Fruit fly (Drosophila melanogaster) whole organism, embryonic: Measurements from ENCODE around the gene CG3632.

Experiments used
- Atf6 ChIP-seq: fragments of 200-800 bp; sonication (Bioruptor generic); IDR thresholded peaks from 2 replicates; pipeline ENCODE4 v1.3.6; 2022; ENCODE audit warnings: missing biosample characterization, missing genetic modification characterization
- CG10366 ChIP-seq: fragments of 200-800 bp; sonication (Bioruptor generic); IDR thresholded peaks from 2 replicates; pipeline ENCODE4 v1.3.6; 2022; ENCODE audit warnings: missing biosample characterization, missing genetic modification characterization
- CG12659 ChIP-seq: fragments of 200-800 bp; sonication (Bioruptor generic); optimal IDR thresholded peaks from 3 replicates; lab custom pipeline; 2017; ENCODE audit warnings: mild to moderate bottlenecking, missing biosample characterization, missing genetic modification reagents, missing genetic modification characterization
- CG12942 ChIP-seq: fragments of 200-800 bp; sonication (Bioruptor generic); optimal IDR thresholded peaks from 3 replicates; lab custom pipeline; 2016; ENCODE audit warnings: missing biosample characterization, missing genetic modification characterization
- CG13287 ChIP-seq: fragments of 200-800 bp; sonication (Bioruptor generic); IDR thresholded peaks from 2 replicates; pipeline ENCODE4 v1.3.6; 2022; ENCODE audit warnings: missing biosample characterization, missing genetic modification characterization; ENCODE audit not compliant: partially characterized antibody
- CG13624 ChIP-seq: fragments of 200-800 bp; sonication (Bioruptor generic); optimal IDR thresholded peaks from 2 replicates; lab custom pipeline; 2016; ENCODE audit warnings: missing biosample characterization, missing genetic modification characterization
- CG14710 ChIP-seq: fragments of 200-800 bp; sonication (Bioruptor generic); optimal IDR thresholded peaks from 3 replicates; lab custom pipeline; 2019; ENCODE audit warnings: missing biosample characterization, mild to moderate bottlenecking, missing genetic modification characterization, moderate library complexity
- CG14860 ChIP-seq: fragments of 200-800 bp; sonication (Bioruptor generic); IDR thresholded peaks from 3 replicates; pipeline ENCODE4 v1.3.6; 2022; ENCODE audit warnings: missing biosample characterization, missing genetic modification characterization; ENCODE audit not compliant: partially characterized antibody
- CG1602 ChIP-seq: fragments of 200-800 bp; sonication (Bioruptor generic); optimal IDR thresholded peaks from 3 replicates; lab custom pipeline; 2016; ENCODE audit warnings: missing biosample characterization, missing genetic modification characterization
- CG16815 ChIP-seq: fragments of 200-800 bp; sonication (Bioruptor generic); optimal IDR thresholded peaks from 3 replicates; lab custom pipeline; 2017; ENCODE audit warnings: missing biosample characterization, mild to moderate bottlenecking, missing genetic modification characterization
- CG1792 ChIP-seq: fragments of 200-800 bp; sonication (Bioruptor generic); optimal IDR thresholded peaks from 2 replicates; lab custom pipeline; 2016; ENCODE audit warnings: missing biosample characterization, missing genetic modification characterization
- CG30020 ChIP-seq: fragments of 200-800 bp; optimal IDR thresholded peaks from 2 replicates; lab custom pipeline; 2019; ENCODE audit warnings: missing biosample characterization, mild to moderate bottlenecking, missing genetic modification characterization, moderate library complexity
- CG32532 ChIP-seq: fragments of 200-800 bp; sonication (Bioruptor generic); IDR thresholded peaks from 2 replicates; pipeline ENCODE4 v1.3.6; 2022; ENCODE audit warnings: missing biosample characterization, missing genetic modification characterization
- CG33213 ChIP-seq: fragments of 200-800 bp; sonication (Bioruptor generic); optimal IDR thresholded peaks from 3 replicates; lab custom pipeline; 2016; ENCODE audit warnings: missing biosample characterization, missing genetic modification characterization
- CG4424 ChIP-seq: fragments of 200-800 bp; sonication (Bioruptor generic); optimal IDR thresholded peaks from 3 replicates; lab custom pipeline; 2016; ENCODE audit warnings: missing biosample characterization, missing genetic modification characterization
- CG7556 ChIP-seq: fragments of 200-800 bp; sonication (Bioruptor generic); optimal IDR thresholded peaks from 2 replicates; lab custom pipeline; 2017; ENCODE audit warnings: missing biosample characterization, mild to moderate bottlenecking, missing genetic modification characterization
- CG8924 ChIP-seq: fragments of 200-800 bp; optimal IDR thresholded peaks from 3 replicates; lab custom pipeline; 2019; ENCODE audit warnings: missing biosample characterization, mild to moderate bottlenecking, missing genetic modification characterization, moderate library complexity
- Dip2 ChIP-seq: fragments of 200-800 bp; sonication (Bioruptor generic); IDR thresholded peaks from 2 replicates; pipeline ENCODE4 v1.3.6; 2022; ENCODE audit warnings: missing biosample characterization, missing genetic modification characterization
- Elba2 ChIP-seq: fragments of 200-800 bp; sonication (Bioruptor generic); optimal IDR thresholded peaks from 3 replicates; lab custom pipeline; 2016; ENCODE audit warnings: missing biosample characterization, missing genetic modification characterization
- Ets97D ChIP-seq: fragments of 200-800 bp; sonication (Bioruptor generic); optimal IDR thresholded peaks from 3 replicates; lab custom pipeline; 2016; ENCODE audit warnings: missing biosample characterization, missing genetic modification characterization
- Fer2 ChIP-seq: fragments of 200-800 bp; sonication (Bioruptor generic); optimal IDR thresholded peaks from 2 replicates; lab custom pipeline; 2018; ENCODE audit warnings: missing biosample characterization, mild to moderate bottlenecking, missing genetic modification characterization, moderate library complexity
- HLH4C ChIP-seq: fragments of 200-800 bp; sonication (Bioruptor generic); IDR thresholded peaks from 3 replicates; pipeline ENCODE4 v1.3.6; 2022; ENCODE audit warnings: missing biosample characterization, missing genetic modification characterization; ENCODE audit not compliant: partially characterized antibody
- Hr3 ChIP-seq: fragments of 200-800 bp; sonication (Bioruptor generic); optimal IDR thresholded peaks from 3 replicates; lab custom pipeline; 2016; ENCODE audit warnings: missing biosample characterization, missing genetic modification characterization
- Mes4 ChIP-seq: fragments of 200-800 bp; sonication (Bioruptor generic); optimal IDR thresholded peaks from 2 replicates; lab custom pipeline; 2016; ENCODE audit warnings: missing biosample characterization, missing genetic modification characterization
- Side ChIP-seq: fragments of 200-800 bp; sonication (Bioruptor generic); optimal IDR thresholded peaks from 2 replicates; lab custom pipeline; 2016; ENCODE audit warnings: missing biosample characterization, missing genetic modification characterization
- Sin3A ChIP-seq: fragments of >200 bp; optimal IDR thresholded peaks from 2 replicates; lab custom pipeline; 2018
- Xrp1 ChIP-seq: fragments of 200-800 bp; sonication (Bioruptor generic); IDR thresholded peaks from 2 replicates; pipeline ENCODE4 v1.3.6; 2022; ENCODE audit warnings: missing biosample characterization, missing genetic modification characterization
- amos ChIP-seq: fragments of 200-800 bp; sonication (Bioruptor generic); IDR thresholded peaks from 2 replicates; pipeline ENCODE4 v1.3.6; 2022; ENCODE audit warnings: missing biosample characterization, missing genetic modification characterization; ENCODE audit not compliant: partially characterized antibody
- aop ChIP-seq: fragments of 200-800 bp; sonication (Bioruptor generic); IDR thresholded peaks from 2 replicates; pipeline ENCODE4 v1.3.6; 2022; ENCODE audit warnings: missing biosample characterization, missing genetic modification characterization
- bbx ChIP-seq: fragments of 200-800 bp; sonication (Bioruptor generic); IDR thresholded peaks from 2 replicates; pipeline ENCODE4 v1.3.6; 2022; ENCODE audit warnings: missing biosample characterization, missing genetic modification characterization; ENCODE audit not compliant: partially characterized antibody
- caup ChIP-seq: fragments of 200-800 bp; sonication (Bioruptor generic); optimal IDR thresholded peaks from 3 replicates; lab custom pipeline; 2017; ENCODE audit warnings: missing biosample characterization, mild to moderate bottlenecking, missing genetic modification characterization, moderate library complexity; ENCODE audit not compliant: severe bottlenecking
- chn ChIP-seq: fragments of 200-800 bp; sonication (Bioruptor generic); optimal IDR thresholded peaks from 2 replicates; lab custom pipeline; 2016; ENCODE audit warnings: missing biosample characterization, missing genetic modification characterization
- crol ChIP-seq: fragments of 200-800 bp; sonication (Bioruptor generic); IDR thresholded peaks from 2 replicates; pipeline ENCODE4 v1.3.6; 2022; ENCODE audit warnings: missing biosample characterization, missing genetic modification characterization
- crp ChIP-seq, 2 experiments: fragments of 200-800 bp; sonication (Bioruptor generic); optimal IDR thresholded peaks; 2 replicates in 1 of 2; 3 replicates in 1 of 2; lab custom pipeline; 2017; ENCODE audit warnings: missing biosample characterization in 2 of 2, missing genetic modification characterization in 2 of 2, mild to moderate bottlenecking in 1 of 2, moderate library complexity in 1 of 2
- dpn ChIP-seq, 2 experiments: fragments of 200-800 bp; sonication (Bioruptor generic); optimal IDR thresholded peaks; 3 replicates each; lab custom pipeline; 2016; ENCODE audit warnings: missing biosample characterization in 2 of 2, missing genetic modification characterization in 2 of 2
- fd3F ChIP-seq: fragments of 200-800 bp; sonication (Bioruptor generic); optimal IDR thresholded peaks from 2 replicates; lab custom pipeline; 2018; ENCODE audit warnings: missing biosample characterization, mild to moderate bottlenecking, missing genetic modification characterization, moderate library complexity
- gt ChIP-seq: fragments of 200-800 bp; sonication (Bioruptor generic); IDR thresholded peaks from 2 replicates; pipeline ENCODE4 v1.3.6; 2022; ENCODE audit warnings: missing biosample characterization, missing genetic modification characterization
- hbn ChIP-seq: fragments of 200-800 bp; sonication (Bioruptor generic); IDR thresholded peaks from 2 replicates; pipeline ENCODE4 v1.3.6; 2022; ENCODE audit warnings: missing biosample characterization, missing genetic modification characterization; ENCODE audit not compliant: partially characterized antibody
- jigr1 ChIP-seq: fragments of 200-800 bp; sonication (Bioruptor generic); IDR thresholded peaks from 3 replicates; pipeline ENCODE4 v1.3.6; 2022; ENCODE audit warnings: missing biosample characterization, missing genetic modification characterization
- kah ChIP-seq: fragments of 200-800 bp; sonication (Bioruptor generic); optimal IDR thresholded peaks from 2 replicates; lab custom pipeline; 2018; ENCODE audit warnings: missing biosample characterization, mild to moderate bottlenecking, missing genetic modification characterization
- ken ChIP-seq: fragments of 200-800 bp; sonication (Bioruptor generic); IDR thresholded peaks from 3 replicates; pipeline ENCODE4 v1.3.6; 2022; ENCODE audit warnings: missing biosample characterization, missing genetic modification characterization
- lab ChIP-seq: fragments of 200-800 bp; sonication (Bioruptor generic); optimal IDR thresholded peaks from 3 replicates; lab custom pipeline; 2017; ENCODE audit warnings: missing biosample characterization, missing genetic modification characterization, mild to moderate bottlenecking, moderate library complexity, missing genetic modification reagents
- org-1 ChIP-seq: fragments of 200-800 bp; sonication (Bioruptor generic); optimal IDR thresholded peaks from 2 replicates; lab custom pipeline; 2017; ENCODE audit warnings: missing biosample characterization, missing genetic modification characterization
- otp ChIP-seq: fragments of 200-800 bp; sonication (Bioruptor generic); IDR thresholded peaks from 3 replicates; pipeline ENCODE4, ENCODE4 v1.3.6; 2022; ENCODE audit warnings: missing biosample characterization, missing genetic modification characterization
- rib ChIP-seq: fragments of 200-800 bp; sonication (Bioruptor generic); IDR thresholded peaks from 2 replicates; pipeline ENCODE4 v1.3.6; 2022; ENCODE audit warnings: missing biosample characterization, missing genetic modification characterization
- sd ChIP-seq: fragments of 200-800 bp; sonication (Bioruptor generic); optimal IDR thresholded peaks from 3 replicates; lab custom pipeline; 2018; ENCODE audit warnings: missing biosample characterization, mild to moderate bottlenecking, missing genetic modification characterization, moderate library complexity
- stwl ChIP-seq: fragments of 200-800 bp; sonication (Bioruptor generic); optimal IDR thresholded peaks from 3 replicates; lab custom pipeline; 2018; ENCODE audit warnings: missing biosample characterization, mild to moderate bottlenecking, missing genetic modification characterization, moderate library complexity
- tin ChIP-seq: fragments of 200-800 bp; sonication (Bioruptor generic); optimal IDR thresholded peaks from 3 replicates; lab custom pipeline; 2016; ENCODE audit warnings: missing biosample characterization, missing genetic modification characterization
- unc-4 ChIP-seq: fragments of 200-800 bp; sonication (Bioruptor generic); IDR thresholded peaks from 2 replicates; pipeline ENCODE4 v1.3.6; 2022; ENCODE audit warnings: missing biosample characterization, missing genetic modification characterization; ENCODE audit not compliant: partially characterized antibody

The CG3632 gene

DNA sequence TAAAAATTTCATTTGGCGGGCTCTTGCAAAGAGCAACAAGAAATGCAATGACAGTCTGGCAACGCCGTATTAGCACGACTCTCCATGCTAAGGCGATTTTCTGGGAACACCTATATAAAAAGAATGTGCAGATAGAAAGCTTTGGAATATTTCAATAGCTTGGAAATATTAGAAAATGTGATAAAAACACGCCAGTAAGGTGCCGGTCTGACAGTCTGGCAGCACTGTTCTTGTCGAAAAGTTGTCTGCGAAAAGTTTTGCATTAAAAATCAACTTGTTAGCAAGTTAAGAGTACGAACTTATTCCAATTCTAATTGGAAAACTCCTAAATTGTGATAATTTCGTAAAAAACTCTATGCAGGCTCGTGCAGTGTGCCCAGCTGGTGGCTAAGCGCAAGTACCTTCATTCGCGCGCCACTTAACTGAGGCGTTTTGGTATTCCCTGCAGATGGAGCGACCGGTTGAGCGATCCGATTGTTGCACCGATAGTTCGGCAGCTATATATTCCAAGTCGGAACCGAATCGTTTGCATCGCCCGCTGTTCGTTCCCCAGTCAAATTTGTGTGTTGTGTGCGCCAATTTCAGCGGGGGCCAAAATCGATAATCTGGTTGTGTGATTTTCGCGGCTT lies 18.5 kb upstream of the CG3632 start, which contains the start of gene eas (continued):
- TF ChIP-seq CG13624 (GFP tag; lab: Kevin White, UChicago) (peak; percentile 23), chn (peak; percentile 27), dpn (GFP tag; optimal IDR thresholded peaks at IDR 0.05; lab: Kevin White, UChicago) (peak in 1 of 2 experiments; percentile 37), CG1792 (GFP tag; lab: Kevin White, UChicago) (no peak), unc-4 (GFP tag; lab: Robert Waterston, UW) (peak; percentile 75), Ets97D (peak; percentile 56), crol (GFP tag; lab: Robert Waterston, UW) (no peak), CG10366 (0 out of 2 replicates have a peak, but pooled peaks have one; percentile 7), CG30020 (tag; lab: Kevin White, UChicago) (peak; percentile 11), lab (GFP tag; lab: Kevin White, UChicago) (peak; percentile 29), HLH4C (peak; percentile 65; the same call in 2 of the 3 replicates), CG32532 (peak; percentile 11; the same call in 1 of the 2 replicates), jigr1 (GFP tag; lab: Robert Waterston, UW) (no peak), hbn (GFP tag; lab: Robert Waterston, UW) (peak; percentile 42; the same call in 1 of the 2 replicates), tin (GFP tag; lab: Kevin White, UChicago) (peak; percentile 36), Elba2 (GFP tag; lab: Kevin White, UChicago) (peak; percentile 26), CG4424 (GFP tag; lab: Kevin White, UChicago) (peak; percentile 20), Mes4 (GFP tag; lab: Kevin White, UChicago) (no peak), CG8924 (tag; lab: Kevin White, UChicago) (no peak), CG14710 (tag; lab: Kevin White, UChicago) (peak; percentile 44), ken (GFP tag; lab: Robert Waterston, UW) (0 out of 3 replicates have a peak, but pooled peaks have one; percentile 10), Side (peak; percentile 31), aop (no peak), amos (GFP tag; lab: Robert Waterston, UW) (peak; percentile 87), stwl (tag; lab: Kevin White, UChicago) (peak; percentile 60), sd (tag; lab: Kevin White, UChicago) (peak; percentile 10), crp (GFP tag; optimal IDR thresholded peaks at IDR 0.05; lab: Kevin White, UChicago) (no peak), CG13287 (GFP tag; lab: Robert Waterston, UW) (peak; percentile 79), kah (GFP tag; lab: Kevin White, UChicago) (no peak), Hr3 (GFP tag; lab: Kevin White, UChicago) (no peak), otp (GFP tag; lab: Robert Waterston, UW) (0 out of 3 replicates have a peak, but pooled peaks have one; percentile 14), org-1 (GFP tag; lab: Kevin White, UChicago) (no peak), CG12659 (GFP tag; lab: Kevin White, UChicago) (peak; percentile 47), CG33213 (GFP tag; lab: Kevin White, UChicago) (peak; percentile 35), Sin3A (lab: Kevin White, UChicago) (peak; percentile 92), Atf6 (GFP tag; lab: Robert Waterston, UW) (no peak)
- TF ChIP-seq, all 482 proteins: peak for 125

DNA sequence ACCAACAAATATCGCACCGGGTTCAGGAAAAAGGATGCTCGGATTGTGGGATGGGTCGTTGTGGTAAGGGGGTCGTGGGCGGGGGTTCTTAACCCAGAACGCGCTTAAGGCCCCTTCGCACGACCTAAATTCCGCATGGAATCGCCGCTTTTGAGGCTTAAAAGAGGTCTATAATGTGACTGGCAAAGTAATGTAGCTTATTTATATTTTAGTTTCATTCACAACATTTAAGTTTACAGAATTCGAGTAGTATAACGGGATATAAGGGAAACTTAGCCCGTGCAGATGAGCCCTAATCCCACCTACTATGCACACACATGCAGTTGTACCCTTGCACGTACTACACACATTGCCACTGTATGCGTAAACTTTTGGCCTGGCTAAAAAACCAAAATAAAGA lies 17.7 kb upstream of the CG3632 start:
- TF ChIP-seq gt (GFP tag; lab: Robert Waterston, UW) (peak; percentile 34; the same call in 1 of the 2 replicates), ken (GFP tag; lab: Robert Waterston, UW) (peak; percentile 83), fd3F (peak; percentile 72), caup (GFP tag; lab: Kevin White, UChicago) (peak; percentile 87), Dip2 (no peak), rib (GFP tag; lab: Robert Waterston, UW) (0 out of 2 replicates have a peak, but pooled peaks have one; percentile 9), Xrp1 (peak; percentile 94), CG14860 (GFP tag; lab: Robert Waterston, UW) (no peak), CG16815 (GFP tag; lab: Kevin White, UChicago) (peak; percentile 70), bbx (GFP tag; lab: Robert Waterston, UW) (no peak), Fer2 (peak; percentile 59), CG7556 (GFP tag; lab: Kevin White, UChicago) (peak; percentile 86), CG12942 (peak; percentile 39), CG1602 (peak; percentile 49), lab (GFP tag; lab: Kevin White, UChicago) (peak; percentile 87)
